Fruit fly (Drosophila melanogaster) whole organism, embryonic: Measurements from ENCODE around the gene CG4839.
A peak's percentile ranks its signal among the peaks of the same experiment; 100 is the strongest.

Source experiments
- C15 ChIP-seq: fragments of 200-800 bp; sonication (Bioruptor generic); IDR thresholded peaks from 3 replicates; pipeline ENCODE4 v1.3.6; 2022; ENCODE audit warnings: missing biosample characterization, missing genetic modification characterization
- CG10147 ChIP-seq: fragments of 200-800 bp; sonication (Bioruptor generic); optimal IDR thresholded peaks from 2 replicates; lab custom pipeline; 2019; ENCODE audit warnings: missing biosample characterization, mild to moderate bottlenecking, missing genetic modification characterization, moderate library complexity
- CG10321 ChIP-seq: fragments of 200-800 bp; sonication (Bioruptor generic); IDR thresholded peaks from 2 replicates; pipeline ENCODE4 v1.3.6; 2022; ENCODE audit warnings: missing biosample characterization, missing genetic modification characterization
- CG10654 ChIP-seq: fragments of 200-800 bp; sonication (Bioruptor generic); optimal IDR thresholded peaks from 2 replicates; lab custom pipeline; 2016; ENCODE audit warnings: missing biosample characterization, missing genetic modification characterization
- CG10959 ChIP-seq: fragments of 200-800 bp; sonication (Bioruptor generic); IDR thresholded peaks from 2 replicates; pipeline ENCODE4 v1.3.6; 2022; ENCODE audit warnings: missing biosample characterization, missing genetic modification characterization
- CG11695 ChIP-seq: fragments of 200-800 bp; sonication (Bioruptor generic); IDR thresholded peaks from 3 replicates; pipeline ENCODE4 v1.3.6; 2022; ENCODE audit warnings: missing biosample characterization, missing genetic modification characterization
- CG12219 ChIP-seq: fragments of 200-800 bp; sonication (Bioruptor generic); optimal IDR thresholded peaks from 3 replicates; lab custom pipeline; 2018; ENCODE audit warnings: missing biosample characterization, mild to moderate bottlenecking, missing genetic modification characterization
- CG12744 ChIP-seq: fragments of 200-800 bp; sonication (Bioruptor generic); optimal IDR thresholded peaks from 2 replicates; lab custom pipeline; 2016; ENCODE audit warnings: missing biosample characterization, missing genetic modification characterization
- CG13287 ChIP-seq: fragments of 200-800 bp; sonication (Bioruptor generic); IDR thresholded peaks from 2 replicates; pipeline ENCODE4 v1.3.6; 2022; ENCODE audit warnings: missing biosample characterization, missing genetic modification characterization; ENCODE audit not compliant: partially characterized antibody
- CG14441 ChIP-seq: fragments of 200-800 bp; sonication (Bioruptor generic); IDR thresholded peaks from 2 replicates; pipeline ENCODE4 v1.3.6; 2022; ENCODE audit warnings: missing biosample characterization, missing genetic modification characterization
- CG17328 ChIP-seq: fragments of 200-800 bp; sonication (Bioruptor generic); IDR thresholded peaks from 2 replicates; pipeline ENCODE4 v1.3.6; 2022; ENCODE audit warnings: missing biosample characterization, missing genetic modification characterization
- CG17802 ChIP-seq: fragments of 200-800 bp; sonication (Bioruptor generic); optimal IDR thresholded peaks from 2 replicates; lab custom pipeline; 2018; ENCODE audit warnings: missing biosample characterization, mild to moderate bottlenecking, missing genetic modification characterization, moderate library complexity
- CG2120 ChIP-seq: fragments of 200-800 bp; sonication (Bioruptor generic); optimal IDR thresholded peaks from 3 replicates; lab custom pipeline; 2016; ENCODE audit warnings: missing biosample characterization, missing genetic modification characterization
- CG2202 ChIP-seq: fragments of 200-800 bp; sonication (Bioruptor generic); optimal IDR thresholded peaks from 2 replicates; lab custom pipeline; 2018; ENCODE audit warnings: missing biosample characterization, mild to moderate bottlenecking, missing genetic modification characterization
- CG34376 ChIP-seq: fragments of 200-800 bp; sonication (Bioruptor generic); optimal IDR thresholded peaks from 2 replicates; lab custom pipeline; 2018; ENCODE audit warnings: missing biosample characterization, mild to moderate bottlenecking, missing genetic modification characterization
- CG3726 ChIP-seq: fragments of 200-800 bp; sonication (Bioruptor generic); IDR thresholded peaks from 3 replicates; pipeline ENCODE4, ENCODE4 v1.3.6; 2022; ENCODE audit warnings: missing biosample characterization, missing genetic modification characterization
- CG5180 ChIP-seq: fragments of 200-800 bp; sonication (Bioruptor generic); optimal IDR thresholded peaks from 3 replicates; lab custom pipeline; 2017; ENCODE audit warnings: missing biosample characterization, missing genetic modification characterization, mild to moderate bottlenecking, moderate library complexity, missing genetic modification reagents
- CG6813 ChIP-seq: fragments of 200-800 bp; sonication (Bioruptor generic); optimal IDR thresholded peaks from 2 replicates; lab custom pipeline; 2017; ENCODE audit warnings: missing biosample characterization, missing genetic modification characterization, mild to moderate bottlenecking, moderate library complexity, missing genetic modification reagents
- CG7839 ChIP-seq: fragments of 200-800 bp; sonication (Bioruptor generic); optimal IDR thresholded peaks from 3 replicates; lab custom pipeline; 2018; ENCODE audit warnings: missing biosample characterization, mild to moderate bottlenecking, missing genetic modification characterization, moderate library complexity
- CG8089 ChIP-seq: fragments of 200-800 bp; sonication (Bioruptor generic); optimal IDR thresholded peaks from 3 replicates; lab custom pipeline; 2016; ENCODE audit warnings: missing biosample characterization, missing genetic modification characterization
- CTCF ChIP-seq: fragments of 200-800 bp; sonication (Bioruptor generic); optimal IDR thresholded peaks from 2 replicates; lab custom pipeline; 2017; ENCODE audit warnings: missing biosample characterization, mild to moderate bottlenecking, missing genetic modification characterization, moderate library complexity
- Dp ChIP-seq: fragments of 200-800 bp; sonication (Bioruptor generic); optimal IDR thresholded peaks from 2 replicates; lab custom pipeline; 2018; ENCODE audit warnings: missing biosample characterization, mild to moderate bottlenecking, missing genetic modification characterization, moderate library complexity
- Hr51 ChIP-seq, 2 experiments: fragments of 200-800 bp; sonication (Bioruptor generic); optimal IDR thresholded peaks; 2 replicates in 1 of 2; 3 replicates in 1 of 2; lab custom pipeline; 2016 to 2018; ENCODE audit warnings: missing biosample characterization in 2 of 2, missing genetic modification characterization in 2 of 2, mild to moderate bottlenecking in 1 of 2, moderate library complexity in 1 of 2
- Lhr ChIP-seq: fragments of 200-800 bp; sonication (Bioruptor generic); optimal IDR thresholded peaks from 3 replicates; lab custom pipeline; 2017; ENCODE audit warnings: mild to moderate bottlenecking, missing biosample characterization, missing genetic modification reagents, missing genetic modification characterization
- Med ChIP-seq: fragments of 200-800 bp; sonication (Bioruptor generic); peaks from one replicate; lab custom pipeline; 2016; ENCODE audit warnings: missing biosample characterization, missing genetic modification characterization, mild to moderate bottlenecking, inconsistent platforms, moderate library complexity
- Opbp ChIP-seq: fragments of 200-800 bp; sonication (Bioruptor generic); IDR thresholded peaks from 3 replicates; pipeline ENCODE4 v1.3.6; 2022; ENCODE audit warnings: missing biosample characterization, missing genetic modification characterization; ENCODE audit not compliant: partially characterized antibody
- Rx ChIP-seq: fragments of 200-800 bp; sonication (Bioruptor generic); IDR thresholded peaks from 2 replicates; pipeline ENCODE4 v1.3.6; 2022; ENCODE audit warnings: missing biosample characterization, missing genetic modification characterization
- Side ChIP-seq: fragments of 200-800 bp; sonication (Bioruptor generic); optimal IDR thresholded peaks from 2 replicates; lab custom pipeline; 2016; ENCODE audit warnings: missing biosample characterization, missing genetic modification characterization
- az2 ChIP-seq: fragments of 200-800 bp; sonication (Bioruptor generic); optimal IDR thresholded peaks from 3 replicates; lab custom pipeline; 2016; ENCODE audit warnings: missing biosample characterization, missing genetic modification characterization
- btn ChIP-seq: fragments of 200-800 bp; sonication (Bioruptor generic); optimal IDR thresholded peaks from 2 replicates; lab custom pipeline; 2016; ENCODE audit warnings: missing biosample characterization, missing genetic modification characterization
- caup ChIP-seq: fragments of 200-800 bp; sonication (Bioruptor generic); optimal IDR thresholded peaks from 3 replicates; lab custom pipeline; 2017; ENCODE audit warnings: missing biosample characterization, mild to moderate bottlenecking, missing genetic modification characterization, moderate library complexity; ENCODE audit not compliant: severe bottlenecking
- chinmo ChIP-seq: fragments of 200-800 bp; sonication (Bioruptor generic); IDR thresholded peaks from 4 replicates; pipeline ENCODE4 v1.3.6; 2022; ENCODE audit warnings: missing biosample characterization, missing genetic modification characterization; ENCODE audit not compliant: partially characterized antibody
- chm ChIP-seq: fragments of 200-800 bp; sonication (Bioruptor generic); IDR thresholded peaks from 2 replicates; pipeline ENCODE4 v1.3.6; 2022; ENCODE audit warnings: missing biosample characterization, missing genetic modification characterization
- eve ChIP-seq, 2 experiments: fragments of >200 bp; optimal IDR thresholded peaks; 2 replicates each; lab custom pipeline; 2017; ENCODE audit warnings: missing biosample characterization in 2 of 2, missing genetic modification characterization in 2 of 2
- fd64A ChIP-seq: fragments of 200-800 bp; sonication (Bioruptor generic); optimal IDR thresholded peaks from 3 replicates; lab custom pipeline; 2018; ENCODE audit warnings: missing biosample characterization, mild to moderate bottlenecking, missing genetic modification characterization
- grau ChIP-seq: fragments of 200-800 bp; optimal IDR thresholded peaks from 3 replicates; lab custom pipeline; 2019; ENCODE audit warnings: missing biosample characterization, mild to moderate bottlenecking, missing genetic modification characterization, moderate library complexity
- jigr1 ChIP-seq: fragments of 200-800 bp; sonication (Bioruptor generic); IDR thresholded peaks from 3 replicates; pipeline ENCODE4 v1.3.6; 2022; ENCODE audit warnings: missing biosample characterization, missing genetic modification characterization
- kni ChIP-seq: fragments of 200-800 bp; sonication (Bioruptor generic); optimal IDR thresholded peaks from 3 replicates; lab custom pipeline; 2017; ENCODE audit warnings: mild to moderate bottlenecking, missing biosample characterization, missing genetic modification reagents, missing genetic modification characterization
- lab ChIP-seq: fragments of 200-800 bp; sonication (Bioruptor generic); optimal IDR thresholded peaks from 3 replicates; lab custom pipeline; 2017; ENCODE audit warnings: missing biosample characterization, missing genetic modification characterization, mild to moderate bottlenecking, moderate library complexity, missing genetic modification reagents
- lmd ChIP-seq: fragments of 200-800 bp; sonication (Bioruptor generic); IDR thresholded peaks from 2 replicates; pipeline ENCODE4 v1.3.6; 2022; ENCODE audit warnings: missing biosample characterization, missing genetic modification characterization
- nau ChIP-seq: fragments of 200-800 bp; sonication (Bioruptor generic); optimal IDR thresholded peaks from 3 replicates; lab custom pipeline; 2017; ENCODE audit warnings: missing biosample characterization, mild to moderate bottlenecking, missing genetic modification characterization, missing genetic modification reagents
- nerfin-2 ChIP-seq: fragments of 200-800 bp; sonication (Bioruptor generic); IDR thresholded peaks from 2 replicates; pipeline ENCODE4 v1.3.6; 2022; ENCODE audit warnings: missing biosample characterization, missing genetic modification characterization; ENCODE audit not compliant: partially characterized antibody
- onecut ChIP-seq: fragments of 200-800 bp; sonication (Bioruptor generic); IDR thresholded peaks from 2 replicates; pipeline ENCODE4 v1.3.6; 2022; ENCODE audit warnings: missing biosample characterization, missing genetic modification characterization
- pita ChIP-seq: fragments of 200-800 bp; sonication (Bioruptor generic); optimal IDR thresholded peaks from 2 replicates; lab custom pipeline; 2017; ENCODE audit warnings: missing biosample characterization, mild to moderate bottlenecking, missing genetic modification characterization
- prd ChIP-seq, 3 experiments: fragments of >200 bp in 2 of 3; fragments of 200-800 bp in 1 of 3; sonication (Bioruptor generic) in 1 of 3; optimal IDR thresholded peaks in 2 of 3; IDR thresholded peaks in 1 of 3; 2 replicates in 2 of 3; 3 replicates in 1 of 3; pipeline versions ENCODE4 v1.3.6 to Lab custom; 2017 to 2022; ENCODE audit warnings: missing biosample characterization in 1 of 3, missing genetic modification characterization in 1 of 3
- psq ChIP-seq: fragments of 200-800 bp; sonication (Bioruptor generic); optimal IDR thresholded peaks from 2 replicates; lab custom pipeline; 2017; ENCODE audit warnings: missing biosample characterization, missing genetic modification characterization
- slp2 ChIP-seq: fragments of 200-800 bp; sonication (Bioruptor generic); optimal IDR thresholded peaks from 2 replicates; lab custom pipeline; 2016; ENCODE audit warnings: missing biosample characterization, missing genetic modification characterization
- sqz ChIP-seq: fragments of 200-800 bp; sonication (Bioruptor generic); optimal IDR thresholded peaks from 3 replicates; lab custom pipeline; 2018; ENCODE audit warnings: missing biosample characterization, mild to moderate bottlenecking, missing genetic modification characterization
- trem ChIP-seq: fragments of 200-800 bp; optimal IDR thresholded peaks from 3 replicates; lab custom pipeline; 2019; ENCODE audit warnings: missing biosample characterization, mild to moderate bottlenecking, missing genetic modification characterization, moderate library complexity
- trh ChIP-seq: fragments of 200-800 bp; sonication (Bioruptor generic); optimal IDR thresholded peaks from 2 replicates; lab custom pipeline; 2016; ENCODE audit warnings: missing biosample characterization, missing genetic modification characterization

The CG4839 gene

DNA sequence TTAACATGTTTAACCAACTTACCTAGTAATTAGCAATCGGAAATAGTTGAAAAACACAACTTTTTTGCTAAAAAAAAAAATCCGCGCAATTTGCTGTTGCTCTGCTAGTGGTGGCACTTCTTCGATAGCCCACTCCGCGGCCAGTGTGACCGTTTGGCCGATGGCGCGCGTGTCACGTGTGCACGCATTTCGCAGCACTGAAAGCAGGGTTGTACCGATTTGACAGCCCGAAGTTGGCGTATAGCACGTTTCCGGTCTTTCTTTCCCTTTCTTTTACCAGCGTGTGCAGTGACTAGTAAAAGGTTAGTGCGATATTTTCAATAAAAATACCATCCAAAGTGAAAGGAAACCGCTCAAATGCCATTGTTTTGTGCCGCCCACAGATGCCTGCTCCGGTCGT, 56.3 kb downstream of the CG4839 start, which contains the start of the genes Ripalpha and RpL7 (continued):
- TF ChIP-seq CG10147 (GFP tag; lab: Kevin White, UChicago) (peak; percentile 89), CG8089 (peak; percentile 98), eve (GFP tag; optimal IDR thresholded peaks at IDR 0.05; lab: Kevin White, UChicago) (no peak), CG11695 (GFP tag; lab: Robert Waterston, UW) (peak; percentile 90), CG17802 (peak; percentile 91), nau (GFP tag; lab: Kevin White, UChicago) (peak; percentile 99), CG6813 (GFP tag; lab: Kevin White, UChicago) (peak; percentile 99), btn (GFP tag; lab: Kevin White, UChicago) (peak; percentile 97), CG2120 (GFP tag; lab: Kevin White, UChicago) (peak; percentile 96), CG3726 (GFP tag; lab: Robert Waterston, UW) (peak; percentile 92), CG2202 (tag; lab: Kevin White, UChicago) (peak; percentile 95), Opbp (GFP tag; lab: Robert Waterston, UW) (peak; percentile 98), nerfin-2 (GFP tag; lab: Robert Waterston, UW) (peak; percentile 79), trem (tag; lab: Kevin White, UChicago) (peak; percentile 91), trh (GFP tag; lab: Kevin White, UChicago) (peak; percentile 98), pita (GFP tag; lab: Kevin White, UChicago) (no peak), Dp (GFP tag; lab: Kevin White, UChicago) (peak; percentile 78), CG10654 (GFP tag; lab: Kevin White, UChicago) (peak; percentile 97), CG17328 (GFP tag; lab: Robert Waterston, UW) (peak; percentile 98), C15 (GFP tag; lab: Robert Waterston, UW) (peak; percentile 95), onecut (GFP tag; lab: Robert Waterston, UW) (peak; percentile 96), Side (GFP tag; lab: Kevin White, UChicago) (peak; percentile 98), Hr51 (GFP tag; optimal IDR thresholded peaks at IDR 0.05; lab: Kevin White, UChicago) (peak; percentile 88 to 99), az2 (GFP tag; lab: Kevin White, UChicago) (peak; percentile 96), Med (peak; percentile 100), grau (peak; percentile 88), fd64A (GFP tag; lab: Kevin White, UChicago) (peak; percentile 97), CG10321 (GFP tag; lab: Robert Waterston, UW) (peak; percentile 85), psq (GFP tag; lab: Kevin White, UChicago) (peak; percentile 94), CG34376 (peak; percentile 99), chinmo (GFP tag; lab: Robert Waterston, UW) (peak; percentile 91), Rx (GFP tag; lab: Robert Waterston, UW) (peak; percentile 98), chm (peak; percentile 99), kni (GFP tag; lab: Kevin White, UChicago) (peak; percentile 99), jigr1 (GFP tag; lab: Robert Waterston, UW) (peak; percentile 50; the same call in 1 of the 3 replicates), CG14441 (GFP tag; lab: Robert Waterston, UW) (peak; percentile 93), CG5180 (peak; percentile 89), prd (optimal IDR thresholded peaks at IDR 0.05; lab: Kevin White, UChicago) (no peak), prd (GFP tag; IDR thresholded peaks at IDR 0.05; lab: Robert Waterston, UW) (peak; percentile 91), Lhr (GFP tag; lab: Kevin White, UChicago) (peak; percentile 98), lab (peak; percentile 100), CG10959 (GFP tag; lab: Robert Waterston, UW) (peak; percentile 93), CG12219 (GFP tag; lab: Kevin White, UChicago) (peak; percentile 95), slp2 (GFP tag; lab: Kevin White, UChicago) (peak; percentile 98), lmd (GFP tag; lab: Robert Waterston, UW) (peak; percentile 93), CTCF (GFP tag; lab: Kevin White, UChicago) (peak; percentile 77), CG13287 (GFP tag; lab: Robert Waterston, UW) (peak; percentile 93), caup (GFP tag; lab: Kevin White, UChicago) (peak; percentile 99), CG12744 (GFP tag; lab: Kevin White, UChicago) (peak; percentile 97), sqz (GFP tag; lab: Kevin White, UChicago) (peak; percentile 96), CG7839 (peak; percentile 90)
